Fruit fly (Drosophila melanogaster): Measurements from ENCODE around the gene Aldh7A1.

Aldh7A1 gene

DNA sequence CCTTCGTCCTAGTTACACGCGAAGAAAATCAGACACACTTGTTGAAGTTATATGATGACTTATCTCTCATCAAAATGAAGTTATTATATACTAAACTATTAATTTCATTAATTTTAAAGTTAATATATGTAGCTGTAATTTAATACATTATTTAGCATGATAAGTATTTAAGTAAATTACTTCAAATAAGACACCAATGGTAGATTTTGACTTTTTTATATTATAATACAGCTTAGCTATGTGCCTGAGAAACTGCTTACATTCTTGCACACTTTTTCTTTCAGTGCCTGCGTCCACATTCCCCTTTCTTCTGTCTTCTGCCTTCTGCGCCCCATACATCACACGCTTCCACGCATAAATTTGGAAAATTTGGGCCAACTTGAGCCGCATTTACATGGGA, 17.1 kb downstream of the Aldh7A1 start (continued):
- TF ChIP-seq zfh2 (GFP tag; optimal IDR thresholded peaks at IDR 0.05) (no peak), Oli (tag; optimal IDR thresholded peaks at IDR 0.05) (peak; percentile 46), CG4730 (GFP tag; IDR thresholded peaks at IDR 0.05) (no peak), CG7839 (tag; optimal IDR thresholded peaks at IDR 0.05) (peak; percentile 55), hb (GFP tag; IDR thresholded peaks at IDR 0.05; ENCODE audit: partially characterized antibody) (no peak), Bteb2 (GFP tag; optimal IDR thresholded peaks at IDR 0.05) (no peak), nerfin-1 (tag; optimal IDR thresholded peaks at IDR 0.05) (no peak), Atf6 (GFP tag; IDR thresholded peaks at IDR 0.05) (no peak), lmd (GFP tag; IDR thresholded peaks at IDR 0.05) (0 out of 2 replicates have a peak, but pooled peaks have one; percentile 12), Sin3A (optimal IDR thresholded peaks at IDR 0.05) (no peak), CG11504 (tag; optimal IDR thresholded peaks at IDR 0.05) (peak; percentile 71), fd96Cb (tag; optimal IDR thresholded peaks at IDR 0.05) (peak; percentile 41), cg (GFP tag; optimal IDR thresholded peaks at IDR 0.05) (no peak), CG18011 (GFP tag; optimal IDR thresholded peaks at IDR 0.05) (no peak), CG13296 (GFP tag; optimal IDR thresholded peaks at IDR 0.05) (no peak), insv (GFP tag; optimal IDR thresholded peaks at IDR 0.05) (no peak), Side (GFP tag; optimal IDR thresholded peaks at IDR 0.05) (no peak), sqz (GFP tag; optimal IDR thresholded peaks at IDR 0.05) (no peak), kay (GFP tag; optimal IDR thresholded peaks at IDR 0.05) (no peak), CG12155 (GFP tag; optimal IDR thresholded peaks at IDR 0.05) (no peak), Dref (GFP tag; IDR thresholded peaks at IDR 0.05) (no peak), ci (GFP tag; IDR thresholded peaks at IDR 0.05) (no peak), CG11560 (tag; IDR thresholded peaks at IDR 0.05) (no peak), CG2199 (GFP tag; IDR thresholded peaks at IDR 0.05) (no peak), CG17912 (GFP tag; optimal IDR thresholded peaks at IDR 0.05) (no peak), CG32767 (GFP tag; IDR thresholded peaks at IDR 0.05) (no peak), disco-r (GFP tag; optimal IDR thresholded peaks at IDR 0.05) (no peak), CG3163 (GFP tag; optimal IDR thresholded peaks at IDR 0.05) (no peak), pan (optimal IDR thresholded peaks at IDR 0.05) (no peak), pan (GFP tag; optimal IDR thresholded peaks at IDR 0.05 in 1 of 2, IDR thresholded peaks at IDR 0.05 in 1 of 2) (no peak), Lhr (GFP tag; optimal IDR thresholded peaks at IDR 0.05) (no peak), CG7987 (GFP tag; optimal IDR thresholded peaks at IDR 0.05) (no peak), CG9609 (GFP tag; optimal IDR thresholded peaks at IDR 0.05) (no peak), CG7357 (GFP tag; IDR thresholded peaks at IDR 0.05) (no peak), unpg (GFP tag; optimal IDR thresholded peaks at IDR 0.05) (peak; percentile 24), p53 (GFP tag; optimal IDR thresholded peaks at IDR 0.05) (no peak), HLH4C (GFP tag; IDR thresholded peaks at IDR 0.05; ENCODE audit: partially characterized antibody) (no peak), dati (GFP tag; IDR thresholded peaks at IDR 0.05) (no peak), zen (tag; optimal IDR thresholded peaks at IDR 0.05) (no peak), nmo (GFP tag; optimal IDR thresholded peaks at IDR 0.05) (peak; percentile 46), h (optimal IDR thresholded peaks at IDR 0.05) (no peak), chn (GFP tag; optimal IDR thresholded peaks at IDR 0.05) (no peak), CG14050 (GFP tag; IDR thresholded peaks at IDR 0.05) (no peak), Mad (GFP tag; optimal IDR thresholded peaks at IDR 0.05) (no peak), CG15073 (GFP tag; optimal IDR thresholded peaks at IDR 0.05) (no peak), CG10366 (GFP tag; IDR thresholded peaks at IDR 0.05) (no peak), wor (GFP tag; IDR thresholded peaks at IDR 0.05) (no peak), CG4424 (GFP tag; optimal IDR thresholded peaks at IDR 0.05) (no peak), ttk (GFP tag; IDR thresholded peaks at IDR 0.05) (no peak), CG14441 (GFP tag; IDR thresholded peaks at IDR 0.05) (no peak), CG11723 (GFP tag; optimal IDR thresholded peaks at IDR 0.05) (no peak), crol (GFP tag; IDR thresholded peaks at IDR 0.05) (no peak), Lim3 (GFP tag; IDR thresholded peaks at IDR 0.05) (no peak), CG18476 (GFP tag; optimal IDR thresholded peaks at IDR 0.05) (no peak)

All from whole organism, embryonic.